Fruit fly (Drosophila melanogaster) whole organism, embryonic: ENCODE data around the gene Ciz1.
A peak's percentile ranks its signal among the peaks of the same experiment; 100 is the strongest.

Source experiments
- Antp ChIP-seq: fragments of 200-800 bp; sonication (Bioruptor generic); optimal IDR thresholded peaks from 3 replicates; lab custom pipeline; 2016; ENCODE audit warnings: missing biosample characterization, missing genetic modification characterization
- Atf-2 ChIP-seq: fragments of 200-800 bp; sonication (Bioruptor generic); optimal IDR thresholded peaks from 2 replicates; lab custom pipeline; 2016; ENCODE audit warnings: missing biosample characterization, missing genetic modification characterization
- Bgb ChIP-seq: fragments of 200-800 bp; sonication (Bioruptor generic); IDR thresholded peaks from 2 replicates; pipeline ENCODE4 v1.3.6; 2022; ENCODE audit warnings: missing biosample characterization, missing genetic modification characterization; ENCODE audit not compliant: partially characterized antibody
- Blimp-1 ChIP-seq: fragments of 200-800 bp; sonication (Bioruptor generic); optimal IDR thresholded peaks from 3 replicates; lab custom pipeline; 2018; ENCODE audit warnings: missing biosample characterization, missing genetic modification characterization, mild to moderate bottlenecking, moderate library complexity, missing genetic modification reagents
- CG10147 ChIP-seq: fragments of 200-800 bp; sonication (Bioruptor generic); optimal IDR thresholded peaks from 2 replicates; lab custom pipeline; 2019; ENCODE audit warnings: missing biosample characterization, mild to moderate bottlenecking, missing genetic modification characterization, moderate library complexity
- CG10462 ChIP-seq: fragments of 200-800 bp; sonication (Bioruptor generic); optimal IDR thresholded peaks from 2 replicates; lab custom pipeline; 2016; ENCODE audit warnings: missing biosample characterization, missing genetic modification characterization
- CG11085 ChIP-seq: fragments of 200-800 bp; sonication (Bioruptor generic); IDR thresholded peaks from 2 replicates; pipeline ENCODE4 v1.3.6; 2022; ENCODE audit warnings: missing biosample characterization, missing genetic modification characterization
- CG11560 ChIP-seq: fragments of 200-800 bp; sonication (Bioruptor generic); IDR thresholded peaks from 3 replicates; pipeline ENCODE4 v1.3.6; 2022; ENCODE audit warnings: missing biosample characterization, missing genetic modification characterization
- CG12155 ChIP-seq: fragments of 200-800 bp; sonication (Bioruptor generic); optimal IDR thresholded peaks from 3 replicates; lab custom pipeline; 2016; ENCODE audit warnings: missing biosample characterization, missing genetic modification characterization
- CG13424 ChIP-seq: fragments of 200-800 bp; sonication (Bioruptor generic); optimal IDR thresholded peaks from 2 replicates; lab custom pipeline; 2019; ENCODE audit warnings: missing biosample characterization, mild to moderate bottlenecking, missing genetic modification characterization, moderate library complexity
- CG16779 ChIP-seq: fragments of 200-800 bp; sonication (Bioruptor generic); IDR thresholded peaks from 2 replicates; pipeline ENCODE4 v1.3.6; 2022; ENCODE audit warnings: missing biosample characterization, missing genetic modification characterization
- CG2120 ChIP-seq: fragments of 200-800 bp; sonication (Bioruptor generic); optimal IDR thresholded peaks from 3 replicates; lab custom pipeline; 2016; ENCODE audit warnings: missing biosample characterization, missing genetic modification characterization
- CG2712 ChIP-seq: fragments of 200-800 bp; optimal IDR thresholded peaks from 3 replicates; lab custom pipeline; 2019; ENCODE audit warnings: missing biosample characterization, mild to moderate bottlenecking, missing genetic modification characterization, moderate library complexity
- CG3065 ChIP-seq: fragments of 200-800 bp; sonication (Bioruptor generic); optimal IDR thresholded peaks from 2 replicates; lab custom pipeline; 2016; ENCODE audit warnings: missing biosample characterization, missing genetic modification characterization
- CG32772 ChIP-seq: fragments of 200-800 bp; sonication (Bioruptor generic); IDR thresholded peaks from 2 replicates; pipeline ENCODE4 v1.3.6; 2022; ENCODE audit warnings: missing biosample characterization, missing genetic modification characterization
- CG3726 ChIP-seq: fragments of 200-800 bp; sonication (Bioruptor generic); IDR thresholded peaks from 3 replicates; pipeline ENCODE4, ENCODE4 v1.3.6; 2022; ENCODE audit warnings: missing biosample characterization, missing genetic modification characterization
- CG4282 ChIP-seq: fragments of 200-800 bp; sonication (Bioruptor generic); optimal IDR thresholded peaks from 2 replicates; lab custom pipeline; 2016; ENCODE audit warnings: missing biosample characterization, missing genetic modification characterization
- CG43689 ChIP-seq: fragments of 200-800 bp; sonication (Bioruptor generic); IDR thresholded peaks from 2 replicates; pipeline ENCODE4 v1.3.6; 2022; ENCODE audit warnings: missing biosample characterization, missing genetic modification characterization
- CG4404 ChIP-seq: fragments of 200-800 bp; sonication (Bioruptor generic); IDR thresholded peaks from 2 replicates; pipeline ENCODE4 v1.3.6; 2022; ENCODE audit warnings: missing biosample characterization, missing genetic modification characterization
- CG6813 ChIP-seq: fragments of 200-800 bp; sonication (Bioruptor generic); optimal IDR thresholded peaks from 2 replicates; lab custom pipeline; 2017; ENCODE audit warnings: missing biosample characterization, missing genetic modification characterization, mild to moderate bottlenecking, moderate library complexity, missing genetic modification reagents
- CG7928 ChIP-seq: fragments of 200-800 bp; sonication (Bioruptor generic); optimal IDR thresholded peaks from 2 replicates; lab custom pipeline; 2017; ENCODE audit warnings: missing biosample characterization, mild to moderate bottlenecking, missing genetic modification characterization
- CG8478 ChIP-seq: fragments of >200 bp; optimal IDR thresholded peaks from 2 replicates; lab custom pipeline; 2018
- Deaf1 ChIP-seq: fragments of 200-800 bp; optimal IDR thresholded peaks from 3 replicates; lab custom pipeline; 2019; ENCODE audit warnings: missing biosample characterization, mild to moderate bottlenecking, missing genetic modification characterization, moderate library complexity
- Dll ChIP-seq: fragments of 200-800 bp; sonication (Bioruptor generic); IDR thresholded peaks from 4 replicates; pipeline ENCODE4 v1.3.6; 2022; ENCODE audit warnings: missing biosample characterization, missing genetic modification characterization; ENCODE audit not compliant: partially characterized antibody
- E2f2 ChIP-seq: fragments of 200-800 bp; sonication (Bioruptor generic); IDR thresholded peaks from 2 replicates; pipeline ENCODE4 v1.3.6; 2022; ENCODE audit warnings: missing biosample characterization, missing genetic modification characterization
- HLH4C ChIP-seq: fragments of 200-800 bp; sonication (Bioruptor generic); IDR thresholded peaks from 3 replicates; pipeline ENCODE4 v1.3.6; 2022; ENCODE audit warnings: missing biosample characterization, missing genetic modification characterization; ENCODE audit not compliant: partially characterized antibody
- Hand ChIP-seq: fragments of 200-800 bp; sonication (Bioruptor generic); optimal IDR thresholded peaks from 2 replicates; lab custom pipeline; 2017; ENCODE audit warnings: mild to moderate bottlenecking, missing biosample characterization, missing genetic modification reagents, missing genetic modification characterization
- Hmr ChIP-seq: fragments of 200-800 bp; sonication (Bioruptor generic); optimal IDR thresholded peaks from 3 replicates; lab custom pipeline; 2017; ENCODE audit warnings: mild to moderate bottlenecking, missing biosample characterization, missing genetic modification reagents, missing genetic modification characterization
- Lim3 ChIP-seq: fragments of 200-800 bp; sonication (Bioruptor generic); IDR thresholded peaks from 2 replicates; pipeline ENCODE4 v1.3.6; 2022; ENCODE audit warnings: missing biosample characterization, missing genetic modification characterization
- Mrtf ChIP-seq: fragments of 200-800 bp; sonication (Bioruptor generic); IDR thresholded peaks from 3 replicates; pipeline ENCODE4 v1.3.6; 2022; ENCODE audit warnings: missing biosample characterization, missing genetic modification characterization
- Nf-YA ChIP-seq: fragments of 200-800 bp; sonication (Bioruptor generic); IDR thresholded peaks from 2 replicates; pipeline ENCODE4 v1.3.6; 2022; ENCODE audit warnings: missing biosample characterization, missing genetic modification characterization
- Optix ChIP-seq: fragments of 200-800 bp; sonication (Bioruptor generic); IDR thresholded peaks from 3 replicates; pipeline ENCODE4 v1.3.6; 2022; ENCODE audit warnings: missing biosample characterization, missing genetic modification characterization
- Usf ChIP-seq: fragments of 200-800 bp; sonication (Bioruptor generic); optimal IDR thresholded peaks from 2 replicates; lab custom pipeline; 2017; ENCODE audit warnings: missing genotype, missing biosample characterization, missing genetic modification characterization
- ato ChIP-seq: fragments of 200-800 bp; sonication (Bioruptor generic); IDR thresholded peaks from 2 replicates; pipeline ENCODE4 v1.3.6; 2022; ENCODE audit warnings: missing biosample characterization, missing genetic modification characterization; ENCODE audit not compliant: partially characterized antibody
- cato ChIP-seq: fragments of 200-800 bp; sonication (Bioruptor generic); optimal IDR thresholded peaks from 2 replicates; lab custom pipeline; 2016; ENCODE audit warnings: missing biosample characterization, missing genetic modification characterization, borderline replicate concordance
- ci ChIP-seq: fragments of 200-800 bp; sonication (Bioruptor generic); IDR thresholded peaks from 3 replicates; pipeline ENCODE4 v1.3.6; 2022; ENCODE audit warnings: missing biosample characterization, missing genetic modification characterization
- ems ChIP-seq: fragments of 200-800 bp; sonication (Bioruptor generic); optimal IDR thresholded peaks from 3 replicates; lab custom pipeline; 2016; ENCODE audit warnings: missing biosample characterization, missing genetic modification characterization
- gcm ChIP-seq: fragments of 200-800 bp; sonication (Bioruptor generic); optimal IDR thresholded peaks from 2 replicates; lab custom pipeline; 2019; ENCODE audit warnings: missing biosample characterization, mild to moderate bottlenecking, missing genetic modification characterization, moderate library complexity
- hbn ChIP-seq: fragments of 200-800 bp; sonication (Bioruptor generic); IDR thresholded peaks from 2 replicates; pipeline ENCODE4 v1.3.6; 2022; ENCODE audit warnings: missing biosample characterization, missing genetic modification characterization; ENCODE audit not compliant: partially characterized antibody
- hkb ChIP-seq, 2 experiments: fragments of 200-800 bp in 1 of 2; fragments of >200 bp in 1 of 2; sonication (Bioruptor generic) in 1 of 2; IDR thresholded peaks in 1 of 2; optimal IDR thresholded peaks in 1 of 2; 2 replicates each; pipeline versions ENCODE4 v1.3.6 to Lab custom; 2017 to 2022; ENCODE audit warnings: missing biosample characterization in 1 of 2, missing genetic modification characterization in 1 of 2
- lab ChIP-seq: fragments of 200-800 bp; sonication (Bioruptor generic); optimal IDR thresholded peaks from 3 replicates; lab custom pipeline; 2017; ENCODE audit warnings: missing biosample characterization, missing genetic modification characterization, mild to moderate bottlenecking, moderate library complexity, missing genetic modification reagents
- lbe ChIP-seq: fragments of 200-800 bp; sonication (Bioruptor generic); optimal IDR thresholded peaks from 2 replicates; lab custom pipeline; 2016; ENCODE audit warnings: missing biosample characterization, mild to moderate bottlenecking, missing genetic modification characterization
- lov ChIP-seq, 2 experiments: fragments of 200-800 bp in 1 of 2; fragments of >200 bp in 1 of 2; sonication (Bioruptor generic) in 1 of 2; IDR thresholded peaks in 1 of 2; optimal IDR thresholded peaks in 1 of 2; 2 replicates in 1 of 2; 3 replicates in 1 of 2; pipeline versions ENCODE4 v1.3.6 to Lab custom; 2017 to 2022; ENCODE audit warnings: missing biosample characterization in 1 of 2, missing genetic modification characterization in 1 of 2
- maf-S ChIP-seq: fragments of 200-800 bp; sonication (Bioruptor generic); optimal IDR thresholded peaks from 2 replicates; lab custom pipeline; 2016; ENCODE audit warnings: missing biosample characterization, missing genetic modification characterization
- nmo ChIP-seq: fragments of 200-800 bp; sonication (Bioruptor generic); optimal IDR thresholded peaks from 2 replicates; lab custom pipeline; 2018; ENCODE audit warnings: missing biosample characterization, mild to moderate bottlenecking, missing genetic modification characterization, moderate library complexity
- sc ChIP-seq, 3 experiments: fragments of >200 bp in 2 of 3; fragments of 200-800 bp in 1 of 3; sonication (Bioruptor generic) in 1 of 3; optimal IDR thresholded peaks; 2 replicates in 2 of 3; 3 replicates in 1 of 3; lab custom pipeline; 2017; ENCODE audit warnings: mild to moderate bottlenecking in 1 of 3, missing biosample characterization in 1 of 3, missing genetic modification characterization in 1 of 3, missing genetic modification reagents in 1 of 3
- scrt ChIP-seq: fragments of 200-800 bp; sonication (Bioruptor generic); optimal IDR thresholded peaks from 2 replicates; lab custom pipeline; 2018; ENCODE audit warnings: missing biosample characterization, mild to moderate bottlenecking, missing genetic modification characterization, moderate library complexity
- sim ChIP-seq: fragments of 200-800 bp; sonication (Bioruptor generic); IDR thresholded peaks from 2 replicates; pipeline ENCODE4 v1.3.6; 2022; ENCODE audit warnings: missing biosample characterization, missing genetic modification characterization
- sr ChIP-seq: fragments of 200-800 bp; sonication (Bioruptor generic); IDR thresholded peaks from 3 replicates; pipeline ENCODE4 v1.3.6; 2022; ENCODE audit warnings: missing biosample characterization, missing genetic modification characterization
- sug ChIP-seq: fragments of 200-800 bp; optimal IDR thresholded peaks from 2 replicates; lab custom pipeline; 2019; ENCODE audit warnings: missing biosample characterization, mild to moderate bottlenecking, missing genetic modification characterization, moderate library complexity

Ciz1 gene

dm6 chr3L:9898355-9898754, 33.9 kb downstream of the Ciz1 start, which contains the start of the genes CG6707 and CG46387:
Gene CG6707, minus strand, starts transcription at chr3L:9898575.
Gene CG46387, plus strand, starts transcription at chr3L:9898626.
- TF ChIP-seq lov (optimal IDR thresholded peaks at IDR 0.05; lab: Kevin White, UChicago) (no peak), lov (GFP tag; IDR thresholded peaks at IDR 0.05; lab: Robert Waterston, UW) (no peak), HLH4C (GFP tag; lab: Robert Waterston, UW) (no peak), Optix (GFP tag; lab: Robert Waterston, UW) (no peak), lbe (GFP tag; lab: Kevin White, UChicago) (no peak), CG4404 (GFP tag; lab: Robert Waterston, UW) (no peak), sug (peak; percentile 28), Mrtf (GFP tag; lab: Robert Waterston, UW) (no peak), Antp (GFP tag; lab: Kevin White, UChicago) (no peak), nmo (GFP tag; lab: Kevin White, UChicago) (peak; percentile 32), Blimp-1 (no peak), CG3065 (GFP tag; lab: Kevin White, UChicago) (no peak), sc (optimal IDR thresholded peaks at IDR 0.05; lab: Kevin White, UChicago) (no peak), sc (GFP tag; optimal IDR thresholded peaks at IDR 0.05; lab: Kevin White, UChicago) (no peak), CG11560 (tag; lab: Robert Waterston, UW) (no peak), Hmr (peak; percentile 56), Bgb (GFP tag; lab: Robert Waterston, UW) (peak; percentile 44; the same call in 1 of the 2 replicates), CG7928 (GFP tag; lab: Kevin White, UChicago) (peak; percentile 86), lab (no peak), Lim3 (no peak), ems (no peak), hkb (optimal IDR thresholded peaks at IDR 0.05; lab: Kevin White, UChicago) (peak; percentile 53), hkb (GFP tag; IDR thresholded peaks at IDR 0.05; lab: Robert Waterston, UW) (no peak), E2f2 (GFP tag; lab: Robert Waterston, UW) (peak; percentile 61), CG2712 (tag; lab: Kevin White, UChicago) (peak; percentile 15), ci (no peak), CG4282 (GFP tag; lab: Kevin White, UChicago) (no peak), maf-S (GFP tag; lab: Kevin White, UChicago) (no peak), cato (GFP tag; lab: Kevin White, UChicago) (no peak), CG32772 (no peak), CG12155 (peak; percentile 10), scrt (no peak), CG11085 (GFP tag; lab: Robert Waterston, UW) (no peak), CG6813 (GFP tag; lab: Kevin White, UChicago) (no peak), ato (no peak), CG10462 (no peak), Dll (GFP tag; lab: Robert Waterston, UW) (peak; percentile 19; the same call in 1 of the 4 replicates), CG3726 (GFP tag; lab: Robert Waterston, UW) (no peak), Usf (no peak), Hand (GFP tag; lab: Kevin White, UChicago) (no peak), CG13424 (tag; lab: Kevin White, UChicago) (no peak), Nf-YA (GFP tag; lab: Robert Waterston, UW) (no peak), hbn (GFP tag; lab: Robert Waterston, UW) (no peak), CG43689 (GFP tag; lab: Robert Waterston, UW) (no peak), CG2120 (GFP tag; lab: Kevin White, UChicago) (peak; percentile 55), CG10147 (GFP tag; lab: Kevin White, UChicago) (no peak), Deaf1 (no peak), gcm (GFP tag; lab: Kevin White, UChicago) (no peak), CG16779 (GFP tag; lab: Robert Waterston, UW) (no peak), Atf-2 (GFP tag; lab: Kevin White, UChicago) (no peak), CG8478 (lab: Kevin White, UChicago) (no peak), sr (GFP tag; lab: Robert Waterston, UW) (no peak), sim (GFP tag; lab: Robert Waterston, UW) (no peak)
